Fruit fly (Drosophila melanogaster): ENCODE measurements around the gene Mst84B.

The Mst84B gene

dm6 chr3R:7086377-7087200, 24.6 kb downstream of the Mst84B start, which contains the start of gene alphaTub84B (continued):
- peak; percentile 76 for TF ChIP-seq Sp1 (GFP tag; optimal IDR thresholded peaks at IDR 0.05)
- peak; percentile 70 for TF ChIP-seq fru (GFP tag; optimal IDR thresholded peaks at IDR 0.05)
- TF ChIP-seq h (GFP tag; optimal IDR thresholded peaks at IDR 0.05) = peak; percentile 86

dm6 chr3R:7087201-7087505, 25.2 kb downstream of the Mst84B start:
- TF ChIP-seq woc (GFP tag; optimal IDR thresholded peaks at IDR 0.05) = no peak
- no peak for TF ChIP-seq sv (GFP tag; optimal IDR thresholded peaks at IDR 0.05)
- TF ChIP-seq rgr (GFP tag; optimal IDR thresholded peaks at IDR 0.05) = no peak
- no peak for TF ChIP-seq fru (GFP tag; optimal IDR thresholded peaks at IDR 0.05)
- TF ChIP-seq Dif (GFP tag; optimal IDR thresholded peaks at IDR 0.05; ENCODE audit: partially characterized antibody) = no peak
- TF ChIP-seq GATAd (GFP tag; optimal IDR thresholded peaks at IDR 0.05) = no peak
- no peak for TF ChIP-seq Hr83 (GFP tag; optimal IDR thresholded peaks at IDR 0.05; ENCODE audit: poor library complexity, severe bottlenecking)
- no peak for TF ChIP-seq Vsx2 (GFP tag; optimal IDR thresholded peaks at IDR 0.05; ENCODE audit: partially characterized antibody)
- TF ChIP-seq CrebA (GFP tag; optimal IDR thresholded peaks at IDR 0.05; ENCODE audit: borderline replicate concordance) = no peak
- TF ChIP-seq br (GFP tag; optimal IDR thresholded peaks at IDR 0.05) = no peak
- no peak for TF ChIP-seq jim (GFP tag; optimal IDR thresholded peaks at IDR 0.05)
- no peak for TF ChIP-seq N (GFP tag; optimal IDR thresholded peaks at IDR 0.05)
- no peak for TF ChIP-seq Hr78 (GFP tag; optimal IDR thresholded peaks at IDR 0.05)
- no peak for TF ChIP-seq pan (optimal IDR thresholded peaks at IDR 0.05)

dm6 chr3R:7087904-7088303, 25.9 kb downstream of the Mst84B start:
- TF ChIP-seq Hr78 (GFP tag; optimal IDR thresholded peaks at IDR 0.05) (no peak), dsf (GFP tag; optimal IDR thresholded peaks at IDR 0.05; ENCODE audit: borderline replicate concordance) (no peak), dl (GFP tag; optimal IDR thresholded peaks at IDR 0.05; ENCODE audit: insufficient read depth in 1 of 2, partially characterized antibody in 2 of 2) (no peak), Dif (GFP tag; optimal IDR thresholded peaks at IDR 0.05; ENCODE audit: partially characterized antibody) (no peak), Abd-B (GFP tag; optimal IDR thresholded peaks at IDR 0.05) (no peak), ey (GFP tag; optimal IDR thresholded peaks at IDR 0.05) (no peak), CG32264 (GFP tag; optimal IDR thresholded peaks at IDR 0.05) (no peak), brk (GFP tag; optimal IDR thresholded peaks at IDR 0.05) (no peak), sv (GFP tag; optimal IDR thresholded peaks at IDR 0.05) (no peak), sage (GFP tag; optimal IDR thresholded peaks at IDR 0.05) (no peak), CrebA (GFP tag; optimal IDR thresholded peaks at IDR 0.05; ENCODE audit: borderline replicate concordance) (no peak), Vsx2 (GFP tag; optimal IDR thresholded peaks at IDR 0.05; ENCODE audit: partially characterized antibody) (no peak), tai (GFP tag; optimal IDR thresholded peaks at IDR 0.05) (no peak)

dm6 chr3R:7088837-7089361, 26.9 kb downstream of the Mst84B start:
- no peak for TF ChIP-seq tai (GFP tag; optimal IDR thresholded peaks at IDR 0.05)
- peak; percentile 27 for TF ChIP-seq brk (GFP tag; optimal IDR thresholded peaks at IDR 0.05)
- no peak for TF ChIP-seq fru (GFP tag; optimal IDR thresholded peaks at IDR 0.05)
- TF ChIP-seq sage (GFP tag; optimal IDR thresholded peaks at IDR 0.05) = no peak
- no peak for TF ChIP-seq br (GFP tag; optimal IDR thresholded peaks at IDR 0.05)
- no peak for TF ChIP-seq Rel (GFP tag; optimal IDR thresholded peaks at IDR 0.05)
- TF ChIP-seq Rel (tag; optimal IDR thresholded peaks at IDR 0.05) = peak; percentile 33
- TF ChIP-seq Jra (GFP tag; optimal IDR thresholded peaks at IDR 0.05) = peak; percentile 30
- TF ChIP-seq Hnf4 (GFP tag; optimal IDR thresholded peaks at IDR 0.05) = peak; percentile 13
- TF ChIP-seq lola (GFP tag; optimal IDR thresholded peaks at IDR 0.05) = no peak

dm6 chr3R:7089522-7090336, 27.8 kb downstream of the Mst84B start:
- TF ChIP-seq HLH106 (tag; optimal IDR thresholded peaks at IDR 0.05) (peak; percentile 10), CG9705 (GFP tag; optimal IDR thresholded peaks at IDR 0.05) (no peak), usp (GFP tag; optimal IDR thresholded peaks at IDR 0.05) (no peak), Rel (GFP tag; optimal IDR thresholded peaks at IDR 0.05) (no peak), Rel (tag; optimal IDR thresholded peaks at IDR 0.05) (peak; percentile 17), tai (GFP tag; optimal IDR thresholded peaks at IDR 0.05) (no peak)

Measured in whole organism, wandering third instar larva.